Worm (Caenorhabditis elegans) whole organism, L1 larva: ENCODE results near the gene B0303.4.
A peak's percentile ranks its signal among the peaks of the same experiment; 100 is the strongest.

Experiments
- C04F5.9 ChIP-seq: sonication (generic microtip); optimal IDR thresholded peaks from 2 replicates; lab custom pipeline; 2016; ENCODE audit warnings: missing genetic modification characterization, missing compliant biosample characterization
- C34B4.2 ChIP-seq: sonication (generic microtip); optimal IDR thresholded peaks from 2 replicates; lab custom pipeline; 2017; ENCODE audit warnings: mild to moderate bottlenecking, missing genetic modification characterization, missing compliant biosample characterization
- Y116A8C.19 ChIP-seq: sonication (generic microtip); optimal IDR thresholded peaks from 2 replicates; lab custom pipeline; 2016; ENCODE audit warnings: missing compliant biosample characterization, missing genetic modification characterization, borderline replicate concordance
- aha-1 ChIP-seq: fragments of 150-350 bp; optimal IDR thresholded peaks from 2 replicates; lab custom pipeline; 2014; ENCODE audit warnings: missing biosample characterization, missing genetic modification characterization
- alr-1 ChIP-seq: fragments of 200-800 bp; sonication (Bioruptor generic); optimal IDR thresholded peaks from 2 replicates; lab custom pipeline; 2018; ENCODE audit warnings: borderline replicate concordance, mild to moderate bottlenecking, missing genetic modification characterization, missing compliant biosample characterization
- aly-2 ChIP-seq: fragments of 150-350 bp; optimal IDR thresholded peaks from 2 replicates; lab custom pipeline; 2014; ENCODE audit warnings: missing biosample characterization, missing genetic modification characterization
- ama-1 ChIP-seq: fragments of 150-350 bp; optimal IDR thresholded peaks from 2 replicates; lab custom pipeline; 2014
- ceh-63 ChIP-seq: fragments of 200-800 bp; sonication (Bioruptor generic); optimal IDR thresholded peaks from 2 replicates; lab custom pipeline; 2018; ENCODE audit warnings: mild to moderate bottlenecking, missing genetic modification characterization, missing compliant biosample characterization
- ceh-8 ChIP-seq: fragments of 200-800 bp; sonication (Bioruptor generic); optimal IDR thresholded peaks from 2 replicates; lab custom pipeline; 2018; ENCODE audit warnings: mild to moderate bottlenecking, missing genetic modification characterization, moderate library complexity, missing compliant biosample characterization
- ceh-82 ChIP-seq, 3 experiments: fragments of 150-350 bp in 1 of 3; sonication (generic microtip) in 2 of 3; optimal IDR thresholded peaks; 2 replicates each; lab custom pipeline; 2014 to 2017; ENCODE audit warnings: missing biosample characterization in 3 of 3, missing genetic modification characterization in 3 of 3
- ceh-88 ChIP-seq: fragments of 200-800 bp; sonication (Bioruptor generic); IDR thresholded peaks from 2 replicates; pipeline ENCODE4 v1.3.6; 2022; ENCODE audit warnings: missing genetic modification characterization, missing compliant biosample characterization
- ces-1 ChIP-seq: fragments of 150-350 bp; optimal IDR thresholded peaks from 2 replicates; lab custom pipeline; 2014; ENCODE audit warnings: missing biosample characterization, missing genetic modification reagents, missing genetic modification characterization
- dsc-1 ChIP-seq: sonication (generic microtip); optimal IDR thresholded peaks from 2 replicates; lab custom pipeline; 2016; ENCODE audit warnings: mild to moderate bottlenecking, missing genetic modification characterization, missing compliant biosample characterization
- efl-1 ChIP-seq, 4 experiments: fragments of 150-350 bp; optimal IDR thresholded peaks in 3 of 4; peaks in 1 of 4; 1 replicate in 1 of 4; 2 replicates in 3 of 4; lab custom pipeline; 2014; ENCODE audit warnings: missing biosample characterization in 2 of 4, missing genetic modification characterization in 2 of 4, missing genetic modification reagents in 2 of 4
- egl-13 ChIP-seq: sonication (generic microtip); optimal IDR thresholded peaks from 2 replicates; lab custom pipeline; 2016; ENCODE audit warnings: missing genotype, missing genetic modification reagents, missing genetic modification characterization, missing compliant biosample characterization
- elt-2 ChIP-seq: sonication (generic microtip); optimal IDR thresholded peaks from 2 replicates; lab custom pipeline; 2016; ENCODE audit warnings: missing genetic modification characterization, mild to moderate bottlenecking, inconsistent platforms, missing compliant biosample characterization, missing genetic modification reagents
- elt-3 ChIP-seq, 6 experiments: fragments of 150-350 bp in 1 of 6; sonication (generic microtip); optimal IDR thresholded peaks; 2 replicates each; lab custom pipeline; 2017 to 2018; ENCODE audit warnings: missing biosample characterization in 6 of 6, missing genetic modification characterization in 6 of 6, inconsistent platforms in 1 of 6
- ets-5 ChIP-seq: fragments of 200-800 bp; sonication (Bioruptor generic); IDR thresholded peaks from 2 replicates; pipeline ENCODE4 v1.3.6; 2022; ENCODE audit warnings: missing genetic modification characterization, missing compliant biosample characterization
- grh-1 ChIP-seq: fragments of 200-800 bp; sonication (Bioruptor generic); IDR thresholded peaks from 2 replicates; pipeline ENCODE4 v1.3.6; 2022; ENCODE audit warnings: missing genetic modification reagents, missing genetic modification characterization, missing compliant biosample characterization
- hpl-2 ChIP-seq: fragments of 150-350 bp; optimal IDR thresholded peaks from 2 replicates; lab custom pipeline; 2014; ENCODE audit warnings: missing biosample characterization, missing genetic modification reagents, missing genetic modification characterization
- irx-1 ChIP-seq: sonication (generic microtip); optimal IDR thresholded peaks from 2 replicates; lab custom pipeline; 2016; ENCODE audit warnings: missing genetic modification characterization, missing compliant biosample characterization
- isw-1 ChIP-seq: fragments of 200-800 bp; sonication (Bioruptor generic); IDR thresholded peaks from 2 replicates; pipeline ENCODE4 v1.3.6; 2022; ENCODE audit warnings: missing genetic modification characterization, missing compliant biosample characterization
- jun-1 ChIP-seq: fragments of 150-350 bp; optimal IDR thresholded peaks from 2 replicates; lab custom pipeline; 2014; ENCODE audit warnings: missing biosample characterization, missing genetic modification reagents, missing genetic modification characterization
- lin-35 ChIP-seq, 2 experiments: fragments of 150-350 bp; optimal IDR thresholded peaks; 2 replicates each; lab custom pipeline; 2014; ENCODE audit warnings: missing biosample characterization in 2 of 2, missing genetic modification characterization in 2 of 2, missing genetic modification reagents in 2 of 2
- lir-3 ChIP-seq: sonication (generic microtip); optimal IDR thresholded peaks from 2 replicates; lab custom pipeline; 2016; ENCODE audit warnings: mild to moderate bottlenecking, missing genetic modification characterization, moderate library complexity, missing compliant biosample characterization; ENCODE audit not compliant: poor library complexity
- mef-2 ChIP-seq: fragments of 150-350 bp; optimal IDR thresholded peaks from 2 replicates; lab custom pipeline; 2014; ENCODE audit warnings: missing biosample characterization, missing genetic modification characterization
- nhr-12 ChIP-seq: sonication (generic microtip); optimal IDR thresholded peaks from 2 replicates; lab custom pipeline; 2017; ENCODE audit warnings: missing biosample characterization, missing genetic modification characterization
- nhr-28 ChIP-seq: fragments of 150-350 bp; optimal IDR thresholded peaks from 2 replicates; lab custom pipeline; 2014; ENCODE audit warnings: missing biosample characterization, missing genetic modification characterization
- nhr-47 ChIP-seq: sonication (generic microtip); optimal IDR thresholded peaks from 2 replicates; lab custom pipeline; 2016; ENCODE audit warnings: mild to moderate bottlenecking, missing genetic modification characterization, moderate library complexity, missing compliant biosample characterization
- nhr-71 ChIP-seq: sonication (generic microtip); optimal IDR thresholded peaks from 2 replicates; lab custom pipeline; 2016; ENCODE audit warnings: mild to moderate bottlenecking, missing genetic modification characterization, moderate library complexity, missing compliant biosample characterization
- nhr-76 ChIP-seq: sonication (generic microtip); optimal IDR thresholded peaks from 2 replicates; lab custom pipeline; 2017; ENCODE audit warnings: missing biosample characterization, missing genetic modification characterization
- nhr-77 ChIP-seq: fragments of 150-350 bp; optimal IDR thresholded peaks from 2 replicates; lab custom pipeline; 2014; ENCODE audit warnings: missing biosample characterization, missing genetic modification characterization
- nhr-84 ChIP-seq: sonication (generic microtip); optimal IDR thresholded peaks from 2 replicates; lab custom pipeline; 2017; ENCODE audit warnings: missing biosample characterization, missing genetic modification characterization
- nhr-85 ChIP-seq: sonication (generic microtip); peaks from one replicate; lab custom pipeline; 2016; ENCODE audit warnings: missing genetic modification characterization, inconsistent platforms, missing compliant biosample characterization
- nhr-90 ChIP-seq: sonication (generic microtip); optimal IDR thresholded peaks from 2 replicates; lab custom pipeline; 2016; ENCODE audit warnings: mild to moderate bottlenecking, missing genetic modification characterization, missing compliant biosample characterization; ENCODE audit not compliant: poor library complexity
- pag-3 ChIP-seq: sonication (generic microtip); optimal IDR thresholded peaks from 2 replicates; lab custom pipeline; 2017; ENCODE audit warnings: missing genetic modification characterization, mild to moderate bottlenecking, missing compliant biosample characterization, antibody characterized with exemption, borderline replicate concordance; ENCODE audit not compliant: insufficient read depth
- pqm-1 ChIP-seq: sonication (generic microtip); optimal IDR thresholded peaks from 3 replicates; lab custom pipeline; 2017; ENCODE audit warnings: missing biosample characterization, missing genetic modification characterization
- skn-1 ChIP-seq: fragments of 150-350 bp; optimal IDR thresholded peaks from 2 replicates; lab custom pipeline; 2014; ENCODE audit warnings: missing biosample characterization, missing genetic modification characterization
- snpc-4 ChIP-seq: fragments of 150-350 bp; optimal IDR thresholded peaks from 2 replicates; lab custom pipeline; 2014; ENCODE audit warnings: missing biosample characterization, missing genetic modification characterization
- tbx-2 ChIP-seq: sonication (generic microtip); optimal IDR thresholded peaks from 2 replicates; lab custom pipeline; 2016; ENCODE audit warnings: missing genetic modification characterization, missing compliant biosample characterization
- unc-130 ChIP-seq: fragments of 150-350 bp; optimal IDR thresholded peaks from 2 replicates; lab custom pipeline; 2017; ENCODE audit warnings: missing biosample characterization, missing genetic modification characterization, inconsistent platforms
- zag-1 ChIP-seq: fragments of 150-350 bp; optimal IDR thresholded peaks from 2 replicates; lab custom pipeline; 2014; ENCODE audit warnings: missing biosample characterization, missing genetic modification characterization
- zip-4 ChIP-seq: fragments of 200-800 bp; sonication (Bioruptor generic); optimal IDR thresholded peaks from 2 replicates; lab custom pipeline; 2018; ENCODE audit warnings: mild to moderate bottlenecking, missing genetic modification characterization, moderate library complexity, missing compliant biosample characterization
- ztf-11 ChIP-seq, 2 experiments: sonication (generic microtip); optimal IDR thresholded peaks; 2 replicates each; lab custom pipeline; 2016 to 2017; ENCODE audit warnings: missing genetic modification characterization in 2 of 2, missing biosample characterization in 1 of 2, missing compliant biosample characterization in 1 of 2

Gene B0303.4

ce11 chrIII:8643639-8644038 is 46.0 kb upstream of the B0303.4 start, which contains the start of gene twk-7:
twk-7 (minus strand) TSS chrIII:8643739.
- no peak for TF ChIP-seq ces-1 (GFP tag; lab: Kevin White, UChicago)
- no peak for TF ChIP-seq jun-1 (tag; lab: Kevin White, UChicago)
- TF ChIP-seq unc-130 (tag; lab: Kevin White, UChicago), result no peak
- no peak for TF ChIP-seq efl-1 (optimal IDR thresholded peaks at IDR 0.05; lab: Kevin White, UChicago)
- no peak for TF ChIP-seq efl-1 (GFP tag; optimal IDR thresholded peaks at IDR 0.05 in 1 of 2; lab: Kevin White, UChicago)
- no peak for TF ChIP-seq egl-13 (tag; lab: Kevin White, UChicago)
- TF ChIP-seq lir-3 (tag; lab: Kevin White, UChicago), result no peak
- TF ChIP-seq ceh-88, result no peak
- TF ChIP-seq ztf-11 (tag; optimal IDR thresholded peaks at IDR 0.05; lab: Kevin White, UChicago), result no peak
- TF ChIP-seq ama-1 (lab: Kevin White, UChicago), result no peak
- no peak for TF ChIP-seq lin-35 (GFP tag; optimal IDR thresholded peaks at IDR 0.05; lab: Kevin White, UChicago)
- TF ChIP-seq mef-2 (tag; lab: Kevin White, UChicago), result no peak
- no peak for TF ChIP-seq ceh-63 (GFP tag; lab: Kevin White, UChicago)
- TF ChIP-seq snpc-4, result no peak
- TF ChIP-seq dsc-1 (tag; lab: Kevin White, UChicago), result no peak
- no peak for TF ChIP-seq elt-2 (tag; lab: Kevin White, UChicago)

DNA sequence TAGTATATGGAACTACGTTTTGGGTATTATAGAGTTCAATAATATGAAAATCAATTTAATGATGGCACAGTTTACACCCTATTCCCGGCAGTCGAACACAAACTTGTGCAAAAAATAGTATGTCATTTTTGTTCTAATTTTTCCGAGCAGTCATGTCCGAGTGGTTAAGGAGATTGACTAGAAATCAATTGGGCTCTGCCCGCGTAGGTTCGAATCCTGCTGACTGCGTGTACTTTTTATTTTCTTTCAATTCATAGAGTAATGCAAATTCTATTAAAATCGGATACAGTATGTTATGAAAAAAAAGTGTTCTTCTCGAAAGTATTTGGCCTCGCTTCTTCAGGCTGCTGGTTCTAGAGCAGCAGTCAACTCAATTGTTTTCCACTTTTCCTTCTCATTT is 43.6 kb upstream of the B0303.4 start:
- TF ChIP-seq zip-4 (GFP tag; lab: Kevin White, UChicago) (no peak), mef-2 (tag; lab: Kevin White, UChicago) (no peak), efl-1 (optimal IDR thresholded peaks at IDR 0.05; lab: Kevin White, UChicago) (no peak), efl-1 (GFP tag; optimal IDR thresholded peaks at IDR 0.05 in 1 of 2; lab: Kevin White, UChicago) (peak in 1 of 2 experiments; percentile 46)

ce11 chrIII:8648589-8648988 is 41.1 kb upstream of the B0303.4 start, which contains the start of gene F22B7.3:
F22B7.3 (plus strand) TSS chrIII:8648889.
- TF ChIP-seq zag-1 (tag; lab: Kevin White, UChicago) (no peak), skn-1 (tag; lab: Kevin White, UChicago) (no peak), pag-3 (tag; lab: Kevin White, UChicago) (no peak), nhr-90 (tag; lab: Kevin White, UChicago) (no peak), unc-130 (tag; lab: Kevin White, UChicago) (no peak), alr-1 (tag; lab: Kevin White, UChicago) (no peak), nhr-71 (tag; lab: Kevin White, UChicago) (no peak), aha-1 (tag; lab: Kevin White, UChicago) (no peak), irx-1 (tag; lab: Kevin White, UChicago) (no peak), nhr-28 (tag; lab: Kevin White, UChicago) (no peak), nhr-12 (no peak), nhr-85 (tag; lab: Kevin White, UChicago) (no peak)

DNA sequence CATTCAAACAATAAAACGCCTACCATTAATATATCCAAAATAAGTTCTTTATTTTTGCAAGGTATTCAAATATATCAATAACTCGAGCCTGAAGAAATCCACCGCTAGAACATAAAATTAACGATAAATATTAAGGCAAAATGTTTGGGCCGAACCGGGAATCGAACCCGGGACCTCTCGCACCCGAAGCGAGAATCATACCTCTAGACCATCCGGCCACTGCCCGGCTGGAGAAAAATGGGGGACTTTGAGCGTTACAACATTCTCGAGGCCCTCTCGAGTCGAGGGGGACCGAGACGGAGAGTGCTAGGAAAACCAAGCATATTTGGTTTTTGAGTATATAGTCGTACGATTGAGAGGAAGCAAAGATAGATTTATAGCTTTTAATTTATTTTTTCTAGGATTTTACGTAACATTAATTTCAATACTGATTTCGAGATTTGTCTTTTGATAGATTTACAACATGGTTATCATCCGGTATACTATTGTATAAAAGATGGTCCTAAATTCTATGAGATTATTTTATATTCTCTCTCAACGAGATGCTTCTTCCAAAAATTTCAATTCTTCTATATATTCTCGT is 39.3 kb upstream of the B0303.4 start, which contains the start of gene flp-23:
Gene flp-23, plus strand, starts transcription at position 533 of the 583 bp plus-strand sequence.
- TF ChIP-seq tbx-2 (tag; lab: Kevin White, UChicago) (peak; percentile 28), nhr-77 (no peak), unc-130 (tag; lab: Kevin White, UChicago) (no peak), elt-3 (tag; optimal IDR thresholded peaks at IDR 0.05; lab: Kevin White, UChicago) (no peak), grh-1 (no peak), isw-1 (GFP tag; lab: Robert Waterston, UW) (no peak), Y116A8C.19 (tag; lab: Kevin White, UChicago) (no peak), alr-1 (tag; lab: Kevin White, UChicago) (no peak), ceh-63 (GFP tag; lab: Kevin White, UChicago) (no peak), snpc-4 (no peak), C04F5.9 (no peak), hpl-2 (GFP tag; lab: Kevin White, UChicago) (no peak), pqm-1 (tag; lab: Kevin White, UChicago) (no peak), C34B4.2 (tag; lab: Kevin White, UChicago) (no peak), nhr-76 (tag; lab: Kevin White, UChicago) (no peak), ets-5 (GFP tag; lab: Robert Waterston, UW) (no peak), nhr-84 (tag; lab: Kevin White, UChicago) (no peak), jun-1 (tag; lab: Kevin White, UChicago) (no peak), nhr-47 (tag; lab: Kevin White, UChicago) (no peak), aha-1 (tag; lab: Kevin White, UChicago) (no peak), mef-2 (tag; lab: Kevin White, UChicago) (no peak), ceh-82 (tag; optimal IDR thresholded peaks at IDR 0.05; lab: Kevin White, UChicago) (peak in 1 of 3 experiments; percentile 37), aly-2 (tag; lab: Kevin White, UChicago) (no peak), ceh-8 (GFP tag; lab: Kevin White, UChicago) (no peak)
